Worm (Caenorhabditis elegans) whole organism, L4 larva: ENCODE data around the gene clec-33.

Experiments used
- ama-1 ChIP-seq: fragments of 150-350 bp; optimal IDR thresholded peaks from 2 replicates; lab custom pipeline; 2014; ENCODE audit warnings: inconsistent platforms, mixed read lengths
- attf-4 ChIP-seq: sonication (generic microtip); optimal IDR thresholded peaks from 3 replicates; lab custom pipeline; 2017; ENCODE audit warnings: missing biosample characterization, missing genetic modification characterization
- ces-1 ChIP-seq: fragments of 150-350 bp; sonication (generic microtip); optimal IDR thresholded peaks from 4 replicates; lab custom pipeline; 2014; ENCODE audit warnings: missing biosample characterization, missing genetic modification reagents, missing genetic modification characterization
- duxl-1 ChIP-seq: sonication (generic microtip); optimal IDR thresholded peaks from 2 replicates; lab custom pipeline; 2016; ENCODE audit warnings: mild to moderate bottlenecking, missing genetic modification characterization, moderate library complexity, missing compliant biosample characterization; ENCODE audit not compliant: poor library complexity
- hlh-30 ChIP-seq: sonication (generic microtip); optimal IDR thresholded peaks from 2 replicates; lab custom pipeline; 2017; ENCODE audit warnings: antibody characterized with exemption, mild to moderate bottlenecking, missing genetic modification characterization, missing compliant biosample characterization; ENCODE audit not compliant: insufficient read depth
- lin-13 ChIP-seq: fragments of 150-350 bp; optimal IDR thresholded peaks from 2 replicates; lab custom pipeline; 2014; ENCODE audit warnings: missing biosample characterization, missing genetic modification reagents, missing genetic modification characterization
- pha-4 ChIP-seq, 2 experiments: fragments of 150-350 bp in 1 of 2; fragments of 200-800 bp in 1 of 2; sonication (Bioruptor generic) in 1 of 2; IDR thresholded peaks in 1 of 2; optimal IDR thresholded peaks in 1 of 2; 2 replicates each; pipeline versions ENCODE4 v1.3.6 to Lab custom; 2014 to 2022; ENCODE audit warnings: missing genetic modification characterization in 2 of 2, missing genetic modification reagents in 2 of 2, missing biosample characterization in 1 of 2, missing compliant biosample characterization in 1 of 2

DNA sequence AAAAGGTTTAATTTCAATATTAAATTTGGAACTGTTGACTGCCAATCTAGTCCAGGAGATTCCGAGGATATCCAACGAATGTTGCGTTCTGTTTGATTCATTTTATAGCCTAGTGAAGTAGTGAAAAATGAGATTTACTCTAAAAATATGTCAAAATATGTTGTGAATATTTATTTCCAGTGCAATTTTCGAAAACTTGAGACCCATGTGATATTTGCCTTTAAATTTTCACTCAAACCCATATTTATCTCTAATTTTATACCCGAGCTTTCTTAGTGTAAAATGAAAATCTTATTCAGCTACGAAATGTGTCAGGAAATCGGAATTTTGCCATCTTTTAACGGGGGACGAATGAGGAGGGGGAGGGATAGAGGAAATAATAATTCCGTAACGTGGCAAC lies 40.2 kb upstream of the clec-33 start, which contains the start of gene F09C6.16:
- no peak for TF ChIP-seq duxl-1 (tag; lab: Kevin White, UChicago)
- no peak for TF ChIP-seq attf-4 (tag; lab: Kevin White, UChicago)
- TF ChIP-seq hlh-30 = no peak
- no peak for TF ChIP-seq pha-4 (GFP tag; IDR thresholded peaks at IDR 0.05; lab: Robert Waterston, UW)
- TF ChIP-seq pha-4 (tag; optimal IDR thresholded peaks at IDR 0.05; lab: Kevin White, UChicago) = no peak
- TF ChIP-seq ama-1 (lab: Kevin White, UChicago) = no peak
- TF ChIP-seq lin-13 (GFP tag; lab: Kevin White, UChicago) = no peak
- no peak for TF ChIP-seq ces-1 (GFP tag; lab: Kevin White, UChicago)
